Worm (Caenorhabditis elegans) whole organism, L3 larva: ENCODE results near the gene str-44.

Experiments used
- R02D3.7 ChIP-seq: fragments of 150-350 bp; optimal IDR thresholded peaks from 2 replicates; lab custom pipeline; 2014; ENCODE audit warnings: missing biosample characterization, missing genetic modification characterization
- ZK546.5 ChIP-seq: sonication (generic microtip); optimal IDR thresholded peaks from 2 replicates; lab custom pipeline; 2017; ENCODE audit warnings: missing biosample characterization, missing genetic modification characterization
- aly-2 ChIP-seq: fragments of 150-350 bp; optimal IDR thresholded peaks from 2 replicates; lab custom pipeline; 2014; ENCODE audit warnings: missing biosample characterization, missing genetic modification characterization
- ama-1 ChIP-seq: fragments of 150-350 bp; optimal IDR thresholded peaks from 2 replicates; lab custom pipeline; 2018
- ceh-16 ChIP-seq: sonication (generic microtip); optimal IDR thresholded peaks from 2 replicates; lab custom pipeline; 2017; ENCODE audit warnings: missing biosample characterization, missing genetic modification characterization
- ceh-28 ChIP-seq: fragments of 150-350 bp; optimal IDR thresholded peaks from 2 replicates; lab custom pipeline; 2014; ENCODE audit warnings: missing biosample characterization, missing genetic modification reagents, missing genetic modification characterization
- ceh-82 ChIP-seq: fragments of 150-350 bp; optimal IDR thresholded peaks from 2 replicates; lab custom pipeline; 2014; ENCODE audit warnings: missing biosample characterization, missing genetic modification characterization
- ceh-9 ChIP-seq: sonication (generic microtip); optimal IDR thresholded peaks from 2 replicates; lab custom pipeline; 2018; ENCODE audit warnings: missing biosample characterization, missing genetic modification characterization
- daf-12 ChIP-seq: fragments of 150-350 bp; optimal IDR thresholded peaks from 2 replicates; lab custom pipeline; 2014; ENCODE audit warnings: missing biosample characterization, missing genetic modification reagents, missing genetic modification characterization
- egl-27 ChIP-seq: sonication (generic microtip); optimal IDR thresholded peaks from 4 replicates; lab custom pipeline; 2017; ENCODE audit warnings: missing biosample characterization, missing genetic modification reagents, missing genetic modification characterization
- egl-5 ChIP-seq: fragments of 150-350 bp; optimal IDR thresholded peaks from 2 replicates; lab custom pipeline; 2017; ENCODE audit warnings: missing biosample characterization, missing genetic modification reagents, missing genetic modification characterization, inconsistent platforms
- elt-1 ChIP-seq: fragments of 150-350 bp; optimal IDR thresholded peaks from 2 replicates; lab custom pipeline; 2014; ENCODE audit warnings: missing biosample characterization, missing genetic modification characterization
- elt-2 ChIP-seq: sonication (generic microtip); optimal IDR thresholded peaks from 2 replicates; lab custom pipeline; 2016; ENCODE audit warnings: missing genetic modification reagents, mild to moderate bottlenecking, missing genetic modification characterization, missing compliant biosample characterization
- elt-3 ChIP-seq, 3 experiments: fragments of 150-350 bp in 1 of 3; sonication (generic microtip) in 2 of 3; optimal IDR thresholded peaks; 2 replicates in 2 of 3; 4 replicates in 1 of 3; lab custom pipeline; 2014 to 2017; ENCODE audit warnings: missing biosample characterization in 3 of 3, missing genetic modification characterization in 3 of 3
- eor-1 ChIP-seq, 2 experiments: fragments of 150-350 bp; optimal IDR thresholded peaks; 2 replicates each; lab custom pipeline; 2014 to 2018; ENCODE audit warnings: missing biosample characterization in 2 of 2, missing genetic modification characterization in 2 of 2
- fkh-10 ChIP-seq: sonication (generic microtip); optimal IDR thresholded peaks from 2 replicates; lab custom pipeline; 2017; ENCODE audit warnings: missing biosample characterization, missing genetic modification reagents, missing genetic modification characterization
- fkh-2 ChIP-seq: fragments of 150-350 bp; optimal IDR thresholded peaks from 2 replicates; lab custom pipeline; 2014; ENCODE audit warnings: missing biosample characterization, missing genetic modification reagents, missing genetic modification characterization
- fos-1 ChIP-seq: fragments of 150-350 bp; optimal IDR thresholded peaks from 2 replicates; lab custom pipeline; 2014; ENCODE audit warnings: missing biosample characterization, missing genetic modification characterization
- jun-1 ChIP-seq: fragments of 150-350 bp; optimal IDR thresholded peaks from 2 replicates; lab custom pipeline; 2014; ENCODE audit warnings: missing biosample characterization, missing genetic modification reagents, missing genetic modification characterization
- lin-39 ChIP-seq: fragments of 150-350 bp; optimal IDR thresholded peaks from 2 replicates; lab custom pipeline; 2018; ENCODE audit warnings: missing biosample characterization, missing genetic modification reagents, missing genetic modification characterization
- lsy-12 ChIP-seq: sonication (generic microtip); optimal IDR thresholded peaks from 2 replicates; lab custom pipeline; 2016; ENCODE audit warnings: mild to moderate bottlenecking, missing genetic modification characterization, missing compliant biosample characterization
- mml-1 ChIP-seq: fragments of 150-350 bp; sonication (generic microtip); optimal IDR thresholded peaks from 3 replicates; lab custom pipeline; 2014; ENCODE audit warnings: missing biosample characterization, missing genetic modification characterization
- nfya-1 ChIP-seq: sonication (generic microtip); optimal IDR thresholded peaks from 2 replicates; lab custom pipeline; 2017; ENCODE audit warnings: missing genetic modification characterization, mild to moderate bottlenecking, missing compliant biosample characterization, antibody characterized with exemption, moderate library complexity; ENCODE audit not compliant: insufficient read depth
- nhr-11 ChIP-seq: fragments of 150-350 bp; optimal IDR thresholded peaks from 2 replicates; lab custom pipeline; 2014; ENCODE audit warnings: missing biosample characterization, missing genetic modification characterization
- nhr-12 ChIP-seq: fragments of 150-350 bp; optimal IDR thresholded peaks from 2 replicates; lab custom pipeline; 2014; ENCODE audit warnings: missing biosample characterization, missing genetic modification characterization
- nhr-23 ChIP-seq: fragments of 150-350 bp; optimal IDR thresholded peaks from 2 replicates; lab custom pipeline; 2014; ENCODE audit warnings: missing biosample characterization, missing genetic modification reagents, missing genetic modification characterization
- nhr-237 ChIP-seq: fragments of 150-350 bp; optimal IDR thresholded peaks from 2 replicates; lab custom pipeline; 2014; ENCODE audit warnings: missing biosample characterization, missing genetic modification characterization
- nhr-25 ChIP-seq: sonication (generic microtip); optimal IDR thresholded peaks from 2 replicates; lab custom pipeline; 2017; ENCODE audit warnings: missing biosample characterization, missing genetic modification characterization
- nhr-28 ChIP-seq: fragments of 150-350 bp; optimal IDR thresholded peaks from 2 replicates; lab custom pipeline; 2014; ENCODE audit warnings: missing biosample characterization, missing genetic modification characterization
- nhr-76 ChIP-seq: fragments of 150-350 bp; sonication (generic microtip); optimal IDR thresholded peaks from 5 replicates; lab custom pipeline; 2014; ENCODE audit warnings: missing biosample characterization, missing genetic modification characterization
- nhr-77 ChIP-seq: fragments of 150-350 bp; optimal IDR thresholded peaks from 2 replicates; lab custom pipeline; 2014; ENCODE audit warnings: missing biosample characterization, missing genetic modification characterization
- pha-4 ChIP-seq: fragments of 150-350 bp; optimal IDR thresholded peaks from 2 replicates; lab custom pipeline; 2014; ENCODE audit warnings: missing biosample characterization, missing genetic modification reagents, missing genetic modification characterization
- pqm-1 ChIP-seq: fragments of 150-350 bp; optimal IDR thresholded peaks from 2 replicates; lab custom pipeline; 2017; ENCODE audit warnings: missing biosample characterization, missing genetic modification characterization, inconsistent platforms
- sea-2 ChIP-seq: fragments of 150-350 bp; sonication (generic microtip); optimal IDR thresholded peaks from 4 replicates; lab custom pipeline; 2014; ENCODE audit warnings: missing biosample characterization, missing genetic modification reagents, missing genetic modification characterization
- skn-1 ChIP-seq: fragments of 150-350 bp; optimal IDR thresholded peaks from 2 replicates; lab custom pipeline; 2014; ENCODE audit warnings: missing biosample characterization, missing genetic modification characterization
- tbx-2 ChIP-seq: sonication (generic microtip); optimal IDR thresholded peaks from 2 replicates; lab custom pipeline; 2016; ENCODE audit warnings: mild to moderate bottlenecking, missing genetic modification characterization, missing compliant biosample characterization
- unc-39 ChIP-seq: sonication (generic microtip); optimal IDR thresholded peaks from 4 replicates; lab custom pipeline; 2017; ENCODE audit warnings: missing biosample characterization, missing genetic modification characterization
- unc-62 ChIP-seq: fragments of 150-350 bp; sonication (generic microtip); optimal IDR thresholded peaks from 4 replicates; lab custom pipeline; 2014; ENCODE audit warnings: missing biosample characterization, missing genetic modification reagents, missing genetic modification characterization
- zag-1 ChIP-seq: fragments of 150-350 bp; optimal IDR thresholded peaks from 2 replicates; lab custom pipeline; 2014; ENCODE audit warnings: missing biosample characterization, missing genetic modification characterization
- ztf-4 ChIP-seq: fragments of 150-350 bp; optimal IDR thresholded peaks from 2 replicates; lab custom pipeline; 2014; ENCODE audit warnings: missing biosample characterization, missing genetic modification characterization

str-44 gene

ce11 chrIV:7190409-7190808 lies 13.4 kb downstream of the str-44 start:
- TF ChIP-seq ceh-82 = no peak
- TF ChIP-seq nhr-11 = no peak
- no peak for TF ChIP-seq egl-5 (tag; lab: Kevin White, UChicago)
- no peak for TF ChIP-seq pha-4 (tag; lab: Kevin White, UChicago)
- TF ChIP-seq nhr-12 = no peak
- TF ChIP-seq fkh-2 (tag; lab: Kevin White, UChicago) = no peak
- no peak for TF ChIP-seq nhr-76 (tag; lab: Kevin White, UChicago)
- TF ChIP-seq nfya-1 (tag; lab: Kevin White, UChicago) = no peak
- no peak for TF ChIP-seq nhr-25 (tag; lab: Kevin White, UChicago)
- no peak for TF ChIP-seq ceh-16 (tag; lab: Kevin White, UChicago)
- no peak for TF ChIP-seq unc-39
- peak; percentile 94 for TF ChIP-seq elt-2
- TF ChIP-seq nhr-23 (tag; lab: Kevin White, UChicago) = no peak
- no peak for TF ChIP-seq ztf-4
- TF ChIP-seq jun-1 (tag; lab: Kevin White, UChicago) = peak; percentile 77
- TF ChIP-seq fos-1 (tag; lab: Kevin White, UChicago) = no peak
- no peak for TF ChIP-seq unc-62
- no peak for TF ChIP-seq fkh-10 (GFP tag; lab: Kevin White, UChicago)
- TF ChIP-seq egl-27 (tag; lab: Kevin White, UChicago) = no peak
- TF ChIP-seq R02D3.7 (tag; lab: Kevin White, UChicago) = no peak
- no peak for TF ChIP-seq ama-1 (lab: Kevin White, UChicago)
- TF ChIP-seq elt-3 (tag; optimal IDR thresholded peaks at IDR 0.05; lab: Kevin White, UChicago) = peak in 1 of 3 experiments; percentile 21
- TF ChIP-seq mml-1 (tag; lab: Kevin White, UChicago) = no peak
- no peak for TF ChIP-seq eor-1 (tag; optimal IDR thresholded peaks at IDR 0.05; lab: Kevin White, UChicago)
- no peak for TF ChIP-seq aly-2 (tag; lab: Kevin White, UChicago)
- TF ChIP-seq pqm-1 = peak; percentile 94
- no peak for TF ChIP-seq elt-1
- no peak for TF ChIP-seq ceh-9 (tag; lab: Kevin White, UChicago)
- peak; percentile 18 for TF ChIP-seq ceh-28 (tag; lab: Kevin White, UChicago)
- TF ChIP-seq skn-1 = no peak
- no peak for TF ChIP-seq tbx-2 (tag; lab: Kevin White, UChicago)
- no peak for TF ChIP-seq nhr-237 (tag; lab: Kevin White, UChicago)
- no peak for TF ChIP-seq zag-1 (tag; lab: Kevin White, UChicago)
- no peak for TF ChIP-seq lin-39 (tag; lab: Kevin White, UChicago)
- no peak for TF ChIP-seq nhr-28 (tag; lab: Kevin White, UChicago)
- TF ChIP-seq, all 47 proteins: peak for 5

- TF ChIP-seq nhr-11 (no peak), nfya-1 (tag; lab: Kevin White, UChicago) (no peak), ceh-82 (no peak), pqm-1 (no peak), lsy-12 (no peak), daf-12 (tag; lab: Kevin White, UChicago) (no peak)
Measured at ce11 chrIV:7191745-7192144, 14.8 kb downstream of the str-44 start, which contains the start of gene R13A1.5. TSS of gene R13A1.5 (minus strand) at chrIV:7191845.

- TF ChIP-seq ceh-16 (tag; lab: Kevin White, UChicago) (no peak), nfya-1 (tag; lab: Kevin White, UChicago) (no peak), elt-3 (tag; optimal IDR thresholded peaks at IDR 0.05; lab: Kevin White, UChicago) (no peak)
Measured at ce11 chrIV:7195734-7196133, 18.7 kb downstream of the str-44 start, which contains the start of gene best-16. TSS of gene best-16 (minus strand) at chrIV:7195834.

ce11 chrIV:7196853-7197252 lies 19.9 kb downstream of the str-44 start, which contains the start of gene unc-8:
TSS of gene unc-8 (plus strand) at chrIV:7197153.
- TF ChIP-seq nhr-77 (no peak), aly-2 (tag; lab: Kevin White, UChicago) (no peak), fos-1 (tag; lab: Kevin White, UChicago) (no peak), lsy-12 (no peak), egl-5 (tag; lab: Kevin White, UChicago) (no peak), R02D3.7 (tag; lab: Kevin White, UChicago) (no peak), ZK546.5 (tag; lab: Kevin White, UChicago) (no peak), ama-1 (lab: Kevin White, UChicago) (no peak), ceh-28 (tag; lab: Kevin White, UChicago) (no peak), sea-2 (GFP tag; lab: Kevin White, UChicago) (no peak)
- TF ChIP-seq, all 47 proteins: peak for 0
